Fruit fly (Drosophila melanogaster) whole organism, prepupa: ENCODE measurements around the gene bsf.

Experiments
- CG10631 ChIP-seq: fragments of 200-800 bp; sonication (Bioruptor generic); optimal IDR thresholded peaks from 2 replicates; lab custom pipeline; 2016; ENCODE audit warnings: missing biosample characterization, missing genetic modification characterization
- CG9139 ChIP-seq: fragments of 200-800 bp; sonication (Bioruptor generic); optimal IDR thresholded peaks from 3 replicates; lab custom pipeline; 2017; ENCODE audit warnings: missing biosample characterization, mild to moderate bottlenecking, missing genetic modification characterization
- Gug ChIP-seq: fragments of 200-800 bp; sonication (Bioruptor generic); IDR thresholded peaks from 2 replicates; pipeline ENCODE4 v1.3.6; 2022; ENCODE audit warnings: missing biosample characterization, missing genetic modification characterization
- fd59A ChIP-seq: fragments of 200-800 bp; sonication (Bioruptor generic); optimal IDR thresholded peaks from 2 replicates; lab custom pipeline; 2017; ENCODE audit warnings: missing biosample characterization, mild to moderate bottlenecking, missing genetic modification characterization, missing genetic modification reagents

DNA sequence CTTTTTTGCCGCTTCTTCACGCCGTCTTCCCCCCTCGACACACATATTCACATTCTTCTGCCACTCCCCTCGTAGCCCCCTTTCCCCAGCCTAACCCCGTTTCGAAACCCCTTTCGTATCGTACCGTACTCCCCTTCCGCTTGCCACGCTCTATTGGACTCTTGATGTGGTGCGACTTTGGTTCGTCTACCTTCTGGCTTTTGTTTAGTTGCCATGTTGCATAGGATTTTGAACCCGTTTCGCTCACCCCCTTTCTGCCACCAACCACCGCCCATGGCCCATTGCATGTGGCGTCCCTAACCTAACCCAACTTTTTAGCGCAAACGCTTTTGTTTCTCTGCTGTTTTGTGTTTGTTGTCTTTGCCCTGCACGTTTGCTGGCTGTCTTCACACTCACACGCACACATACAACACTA lies 9.7 kb upstream of the bsf start:
- TF ChIP-seq CG10631 (GFP tag; lab: Kevin White, UChicago) = no peak
- TF ChIP-seq Gug (GFP tag; lab: Robert Waterston, UW) = peak; percentile 21; the same call in 1 of the 2 replicates
- no peak for TF ChIP-seq fd59A (GFP tag; lab: Kevin White, UChicago)
- no peak for TF ChIP-seq CG9139 (GFP tag; lab: Kevin White, UChicago)
